Fruit fly (Drosophila melanogaster): ENCODE measurements around the gene CG7824.

The CG7824 gene

dm6 chr3R:29876733-29877193 lies 18.0 kb upstream of the CG7824 start, which contains the start of gene CG31038 (continued):
- TF ChIP-seq CG6276 (GFP tag; optimal IDR thresholded peaks at IDR 0.05) (peak; percentile 57), dsx (GFP tag; optimal IDR thresholded peaks at IDR 0.05; ENCODE audit: poor library complexity, severe bottlenecking) (peak; percentile 95), svp (GFP tag) (peak; percentile 74), CG3919 (GFP tag; optimal IDR thresholded peaks at IDR 0.05) (peak; percentile 36), Hr39 (GFP tag; optimal IDR thresholded peaks at IDR 0.05) (peak; percentile 10), fd85E (GFP tag; optimal IDR thresholded peaks at IDR 0.05) (no peak), CG7368 (GFP tag; optimal IDR thresholded peaks at IDR 0.05) (no peak), CG10669 (GFP tag; optimal IDR thresholded peaks at IDR 0.05) (peak; percentile 51), fd59A (GFP tag; optimal IDR thresholded peaks at IDR 0.05) (peak; percentile 33), CG3032 (tag; optimal IDR thresholded peaks at IDR 0.05) (peak; percentile 22), CG6792 (GFP tag; optimal IDR thresholded peaks at IDR 0.05) (no peak), pdm3 (GFP tag; optimal IDR thresholded peaks at IDR 0.05) (peak; percentile 63), Sox102F (GFP tag; optimal IDR thresholded peaks at IDR 0.05) (peak; percentile 35), Smox (GFP tag; optimal IDR thresholded peaks at IDR 0.05) (peak; percentile 66), ss (GFP tag; optimal IDR thresholded peaks at IDR 0.05) (peak; percentile 63 to 79), CG6163 (GFP tag; IDR thresholded peaks at IDR 0.05) (peak; percentile 69), CG8319 (GFP tag; optimal IDR thresholded peaks at IDR 0.05) (peak; percentile 19), cyc (GFP tag; optimal IDR thresholded peaks at IDR 0.05) (peak; percentile 30), CG32006 (GFP tag; optimal IDR thresholded peaks at IDR 0.05) (peak; percentile 63), Ets96B (tag; optimal IDR thresholded peaks at IDR 0.05) (peak; percentile 43), CG15336 (GFP tag; IDR thresholded peaks at IDR 0.05) (peak; percentile 63; the same call in 1 of the 2 replicates), CG11762 (GFP tag; optimal IDR thresholded peaks at IDR 0.05; ENCODE audit: insufficient read depth) (no peak), Met (GFP tag; optimal IDR thresholded peaks at IDR 0.05) (peak; percentile 69), achi (GFP tag; optimal IDR thresholded peaks at IDR 0.05) (peak; percentile 39), Sox15 (GFP tag; optimal IDR thresholded peaks at IDR 0.05) (no peak), esn (GFP tag; optimal IDR thresholded peaks at IDR 0.05) (peak; percentile 68), CG10631 (GFP tag; optimal IDR thresholded peaks at IDR 0.05) (peak; percentile 36), Lpt (GFP tag; optimal IDR thresholded peaks at IDR 0.05) (peak; percentile 67), CG9139 (GFP tag; optimal IDR thresholded peaks at IDR 0.05) (peak; percentile 65), Eip93F (GFP tag; optimal IDR thresholded peaks at IDR 0.05) (no peak), CG6808 (GFP tag; optimal IDR thresholded peaks at IDR 0.05) (peak; percentile 55), topi (GFP tag; optimal IDR thresholded peaks at IDR 0.05) (peak; percentile 44), CG8632 (GFP tag; optimal IDR thresholded peaks at IDR 0.05) (peak; percentile 51), Eip75B (GFP tag; optimal IDR thresholded peaks at IDR 0.05) (peak; percentile 61), Sox14 (GFP tag; optimal IDR thresholded peaks at IDR 0.05) (peak; percentile 32), OdsH (GFP tag; optimal IDR thresholded peaks at IDR 0.05) (peak; percentile 54), CG34406 (GFP tag; optimal IDR thresholded peaks at IDR 0.05) (peak; percentile 30)

dm6 chr3R:29876232-29876631 lies 17.5 kb upstream of the CG7824 start:
- no peak for TF ChIP-seq CG31627 (GFP tag; optimal IDR thresholded peaks at IDR 0.05)
- TF ChIP-seq CG6792 (GFP tag; optimal IDR thresholded peaks at IDR 0.05), result no peak
- no peak for TF ChIP-seq CG16779 (tag; optimal IDR thresholded peaks at IDR 0.05)
- no peak for TF ChIP-seq CG6276 (GFP tag; optimal IDR thresholded peaks at IDR 0.05)
- TF ChIP-seq fd59A (GFP tag; optimal IDR thresholded peaks at IDR 0.05), result no peak
- no peak for TF ChIP-seq Sox14 (GFP tag; optimal IDR thresholded peaks at IDR 0.05)
- TF ChIP-seq CG6808 (GFP tag; optimal IDR thresholded peaks at IDR 0.05), result no peak
- TF ChIP-seq Met (GFP tag; optimal IDR thresholded peaks at IDR 0.05), result no peak
- TF ChIP-seq salr (GFP tag; optimal IDR thresholded peaks at IDR 0.05), result no peak
- TF ChIP-seq CG10631 (GFP tag; optimal IDR thresholded peaks at IDR 0.05), result no peak
- no peak for TF ChIP-seq svp (GFP tag)
- no peak for TF ChIP-seq esn (GFP tag; optimal IDR thresholded peaks at IDR 0.05)
- no peak for TF ChIP-seq CG7368 (GFP tag; optimal IDR thresholded peaks at IDR 0.05)
- no peak for TF ChIP-seq CG8319 (GFP tag; optimal IDR thresholded peaks at IDR 0.05)
- no peak for TF ChIP-seq CG6854 (GFP tag; optimal IDR thresholded peaks at IDR 0.05)
- no peak for TF ChIP-seq Hr38 (GFP tag; optimal IDR thresholded peaks at IDR 0.05)
- TF ChIP-seq CG4318 (GFP tag; optimal IDR thresholded peaks at IDR 0.05), result no peak
- TF ChIP-seq CG34406 (GFP tag; optimal IDR thresholded peaks at IDR 0.05), result no peak
- no peak for TF ChIP-seq Sox15 (GFP tag; optimal IDR thresholded peaks at IDR 0.05)
